Fruit fly (Drosophila melanogaster): Measurements from ENCODE around the gene RhoGAP92B.

RhoGAP92B gene

dm6 chr3R:19888156-19888784, 16.7 kb upstream of the RhoGAP92B start, which contains the start of gene ninaE:
Gene ninaE (minus strand): TSS chr3R:19888206.
- no peak for TF ChIP-seq CG17801 (GFP tag; optimal IDR thresholded peaks at IDR 0.05; ENCODE audit: partially characterized antibody)

- TF ChIP-seq CG17801 (GFP tag; optimal IDR thresholded peaks at IDR 0.05; ENCODE audit: partially characterized antibody), result no peak
These were observed 15.3 kb upstream of the RhoGAP92B start for dm6 chr3R:19889603-19890187.

- peak; percentile 2 for TF ChIP-seq CG17801 (GFP tag; optimal IDR thresholded peaks at IDR 0.05; ENCODE audit: partially characterized antibody)
These were observed 14.5 kb upstream of the RhoGAP92B start, which contains the start of gene CG4733 for dm6 chr3R:19890340-19890998. Gene CG4733 (plus strand): TSS chr3R:19890689.

dm6 chr3R:19891363-19891762, 13.6 kb upstream of the RhoGAP92B start:
- TF ChIP-seq CG17801 (GFP tag; optimal IDR thresholded peaks at IDR 0.05; ENCODE audit: partially characterized antibody), result no peak

dm6 chr3R:19892046-19892445, 12.9 kb upstream of the RhoGAP92B start:
- peak; percentile 16 for TF ChIP-seq CG17801 (GFP tag; optimal IDR thresholded peaks at IDR 0.05; ENCODE audit: partially characterized antibody)

- TF ChIP-seq CG17801 (GFP tag; optimal IDR thresholded peaks at IDR 0.05; ENCODE audit: partially characterized antibody), result no peak
These were observed 9.7 kb upstream of the RhoGAP92B start for dm6 chr3R:19895305-19895704.

dm6 chr3R:19901742-19902141, 3.2 kb upstream of the RhoGAP92B start:
- TF ChIP-seq CG17801 (GFP tag; optimal IDR thresholded peaks at IDR 0.05; ENCODE audit: partially characterized antibody), result no peak

- TF ChIP-seq CG17801 (GFP tag; optimal IDR thresholded peaks at IDR 0.05; ENCODE audit: partially characterized antibody), result no peak
These were observed 2.6 kb upstream of the RhoGAP92B start for dm6 chr3R:19902328-19902727.

- peak; percentile 54 for TF ChIP-seq CG17801 (GFP tag; optimal IDR thresholded peaks at IDR 0.05; ENCODE audit: partially characterized antibody)
These were observed 1.8 kb upstream of the RhoGAP92B start, which contains the start of gene ClpX for dm6 chr3R:19902926-19903739. Gene ClpX (minus strand): TSS chr3R:19903689.

dm6 chr3R:19905932-19906439, 1.0 kb downstream of the RhoGAP92B start:
- peak; percentile 47 for TF ChIP-seq CG17801 (GFP tag; optimal IDR thresholded peaks at IDR 0.05; ENCODE audit: partially characterized antibody)

- no peak for TF ChIP-seq CG17801 (GFP tag; optimal IDR thresholded peaks at IDR 0.05; ENCODE audit: partially characterized antibody)
These were observed 3.9 kb downstream of the RhoGAP92B start for dm6 chr3R:19908863-19909343.

- TF ChIP-seq CG17801 (GFP tag; optimal IDR thresholded peaks at IDR 0.05; ENCODE audit: partially characterized antibody), result no peak
These were observed 4.7 kb downstream of the RhoGAP92B start for dm6 chr3R:19909541-19910182.

dm6 chr3R:19910302-19911029, 5.5 kb downstream of the RhoGAP92B start:
- TF ChIP-seq CG17801 (GFP tag; optimal IDR thresholded peaks at IDR 0.05; ENCODE audit: partially characterized antibody), result no peak

dm6 chr3R:19911030-19911429, 6.1 kb downstream of the RhoGAP92B start:
- no peak for TF ChIP-seq CG17801 (GFP tag; optimal IDR thresholded peaks at IDR 0.05; ENCODE audit: partially characterized antibody)

Data from ovary, adult (tissue).